Worm (Caenorhabditis elegans): Measurements from ENCODE around the gene col-166.

The col-166 gene

DNA sequence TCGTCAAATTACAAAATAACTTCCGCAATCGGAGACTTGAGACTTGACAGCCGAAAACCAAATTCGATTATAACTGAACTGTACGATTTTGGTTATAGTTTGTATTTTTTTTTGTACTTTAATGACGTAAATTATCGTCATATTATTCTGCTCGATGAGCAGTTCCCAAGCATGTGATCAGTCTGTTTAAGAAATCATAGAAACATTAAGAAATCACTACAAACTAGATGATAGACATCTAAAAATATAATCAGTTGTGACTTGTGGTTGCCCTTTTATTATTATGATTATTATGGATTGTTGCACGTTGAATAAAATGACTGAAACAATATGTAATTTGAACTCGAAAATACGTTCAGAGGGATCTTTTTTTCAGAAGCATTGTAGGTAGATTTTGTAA lies 5.5 kb upstream of the col-166 start:
- TF ChIP-seq unc-62 (GFP tag; optimal IDR thresholded peaks at IDR 0.05) (no peak), pqm-1 (tag; optimal IDR thresholded peaks at IDR 0.05) (peak; percentile 83), elt-2 (tag; optimal IDR thresholded peaks at IDR 0.05) (peak; percentile 80), nfya-1 (tag; optimal IDR thresholded peaks at IDR 0.05; ENCODE audit: insufficient read depth) (no peak), jun-1 (tag; optimal IDR thresholded peaks at IDR 0.05) (peak; percentile 27), skn-1 (tag; optimal IDR thresholded peaks at IDR 0.05) (peak; percentile 61), ztf-4 (tag; optimal IDR thresholded peaks at IDR 0.05) (no peak), nhr-12 (tag; optimal IDR thresholded peaks at IDR 0.05) (no peak), pha-4 (tag; optimal IDR thresholded peaks at IDR 0.05) (peak; percentile 27)

DNA sequence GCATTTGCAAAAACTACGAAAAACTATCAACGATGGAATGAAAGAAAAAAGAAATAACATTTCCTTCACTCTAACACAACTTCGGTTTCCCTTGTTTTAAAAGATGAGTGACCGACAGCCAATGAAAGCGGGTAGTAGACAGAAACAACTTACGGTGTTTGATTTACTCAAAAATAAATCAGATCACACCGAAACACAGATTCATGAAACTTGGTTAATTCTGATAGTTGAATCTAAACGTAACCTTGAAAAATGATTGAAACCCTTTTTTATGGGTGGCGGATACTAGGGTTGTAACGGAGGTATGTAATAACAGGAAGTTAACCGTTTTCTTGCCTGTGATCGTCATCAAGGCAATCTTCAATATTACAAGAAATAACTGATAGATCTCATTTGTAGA lies 4.5 kb upstream of the col-166 start:
- TF ChIP-seq lsy-12 (tag; optimal IDR thresholded peaks at IDR 0.05) (no peak), mml-1 (tag; optimal IDR thresholded peaks at IDR 0.05) (no peak), lin-15B (tag; optimal IDR thresholded peaks at IDR 0.05) (no peak), nhr-25 (tag; optimal IDR thresholded peaks at IDR 0.05) (peak; percentile 72), pha-4 (tag; optimal IDR thresholded peaks at IDR 0.05) (no peak), jun-1 (tag; optimal IDR thresholded peaks at IDR 0.05) (no peak), egl-5 (tag; optimal IDR thresholded peaks at IDR 0.05) (no peak), nhr-23 (tag; optimal IDR thresholded peaks at IDR 0.05) (peak; percentile 16), nhr-77 (tag; optimal IDR thresholded peaks at IDR 0.05) (no peak), fkh-2 (tag; optimal IDR thresholded peaks at IDR 0.05) (no peak), ama-1 (optimal IDR thresholded peaks at IDR 0.05) (no peak), nfya-1 (tag; optimal IDR thresholded peaks at IDR 0.05; ENCODE audit: insufficient read depth) (peak; percentile 8), nhr-11 (tag; optimal IDR thresholded peaks at IDR 0.05) (no peak), unc-39 (tag; optimal IDR thresholded peaks at IDR 0.05) (no peak), R02D3.7 (tag; optimal IDR thresholded peaks at IDR 0.05) (no peak), fos-1 (tag; optimal IDR thresholded peaks at IDR 0.05) (no peak), unc-62 (GFP tag; optimal IDR thresholded peaks at IDR 0.05) (no peak), lin-39 (tag; optimal IDR thresholded peaks at IDR 0.05) (no peak), hmg-11 (tag; optimal IDR thresholded peaks at IDR 0.05) (no peak), aly-2 (tag; optimal IDR thresholded peaks at IDR 0.05) (no peak), nhr-43 (tag; optimal IDR thresholded peaks at IDR 0.05; ENCODE audit: poor library complexity, severe bottlenecking) (no peak), elt-3 (tag; optimal IDR thresholded peaks at IDR 0.05) (no peak)

DNA sequence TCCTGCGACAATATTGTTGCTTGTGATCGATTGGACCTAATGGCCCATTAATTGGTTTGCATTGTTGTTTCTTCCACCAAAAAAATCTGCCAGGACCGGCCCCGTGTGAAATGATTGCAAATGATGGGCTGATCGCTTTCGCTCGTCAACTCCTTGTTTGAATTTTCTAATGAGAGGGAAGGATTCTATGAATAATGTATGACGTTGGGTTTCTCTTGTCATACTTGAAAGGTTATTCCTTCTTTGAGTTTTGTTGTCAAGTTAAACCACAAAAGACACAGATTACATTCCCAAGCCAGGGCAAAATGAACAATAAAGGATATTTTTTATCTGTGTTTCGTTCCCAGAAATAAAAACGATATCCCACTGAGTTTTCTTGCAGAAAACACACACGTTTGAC lies 3.1 kb upstream of the col-166 start:
- TF ChIP-seq ztf-4 (tag; optimal IDR thresholded peaks at IDR 0.05) (no peak), egl-27 (tag; optimal IDR thresholded peaks at IDR 0.05) (no peak), fkh-10 (GFP tag; optimal IDR thresholded peaks at IDR 0.05) (no peak), elt-3 (tag; optimal IDR thresholded peaks at IDR 0.05) (no peak), ama-1 (optimal IDR thresholded peaks at IDR 0.05) (no peak), ceh-9 (tag; optimal IDR thresholded peaks at IDR 0.05) (no peak), ceh-16 (tag; optimal IDR thresholded peaks at IDR 0.05) (no peak), elt-1 (tag; optimal IDR thresholded peaks at IDR 0.05) (no peak), tbx-2 (tag; optimal IDR thresholded peaks at IDR 0.05) (no peak), egl-5 (tag; optimal IDR thresholded peaks at IDR 0.05) (no peak), zag-1 (tag; optimal IDR thresholded peaks at IDR 0.05) (no peak), pqm-1 (tag; optimal IDR thresholded peaks at IDR 0.05) (no peak), unc-62 (GFP tag; optimal IDR thresholded peaks at IDR 0.05) (no peak), aly-2 (tag; optimal IDR thresholded peaks at IDR 0.05) (no peak), nhr-12 (tag; optimal IDR thresholded peaks at IDR 0.05) (no peak), nhr-76 (tag; optimal IDR thresholded peaks at IDR 0.05) (no peak)

DNA sequence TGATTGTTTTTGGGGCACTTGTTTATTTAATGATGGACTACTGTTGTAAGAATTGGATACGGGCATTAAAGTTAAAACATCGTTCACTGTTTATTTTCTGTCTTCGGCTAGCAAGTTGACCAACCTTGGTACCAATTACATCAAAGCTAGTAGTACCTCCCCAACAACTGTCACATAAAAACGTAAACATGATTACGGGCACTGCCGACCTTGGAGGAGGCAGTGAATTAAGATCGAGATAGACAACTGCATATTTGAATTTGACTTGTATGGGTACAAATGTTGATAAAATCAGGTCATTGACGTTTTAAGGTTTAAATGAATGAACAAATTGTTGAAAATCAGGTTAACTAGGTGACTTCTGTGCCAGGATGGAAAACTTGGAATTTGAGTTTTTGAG lies 2.6 kb upstream of the col-166 start:
- TF ChIP-seq nhr-25 (tag; optimal IDR thresholded peaks at IDR 0.05) (peak; percentile 93), ama-1 (optimal IDR thresholded peaks at IDR 0.05) (no peak), lin-39 (tag; optimal IDR thresholded peaks at IDR 0.05) (no peak), nhr-23 (tag; optimal IDR thresholded peaks at IDR 0.05) (peak; percentile 18), elt-1 (tag; optimal IDR thresholded peaks at IDR 0.05) (peak; percentile 53)

DNA sequence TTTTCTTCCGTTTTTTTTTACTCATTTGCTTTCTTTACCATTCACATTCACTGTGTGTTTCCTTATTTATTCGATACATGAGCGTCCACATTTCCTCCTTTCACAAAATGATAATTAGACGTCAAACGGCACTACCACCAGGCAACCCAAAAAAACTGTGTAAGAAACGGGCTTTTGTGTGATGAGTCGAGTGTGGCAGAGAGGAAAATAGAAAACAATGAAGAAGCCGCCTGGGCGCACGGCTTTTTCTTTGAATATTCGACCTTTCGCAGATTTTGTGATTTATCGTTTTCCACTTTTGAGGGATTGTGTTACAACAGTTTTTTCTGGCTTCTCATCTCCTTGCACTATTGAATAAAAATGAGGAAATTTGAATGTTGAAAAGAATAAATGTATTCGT lies 1.5 kb upstream of the col-166 start:
- TF ChIP-seq ama-1 (optimal IDR thresholded peaks at IDR 0.05) = peak; percentile 15
- peak; percentile 13 for TF ChIP-seq nfya-1 (tag; optimal IDR thresholded peaks at IDR 0.05; ENCODE audit: insufficient read depth)
- peak; percentile 68 for TF ChIP-seq nhr-25 (tag; optimal IDR thresholded peaks at IDR 0.05)
- no peak for TF ChIP-seq lin-39 (tag; optimal IDR thresholded peaks at IDR 0.05)
- no peak for TF ChIP-seq skn-1 (tag; optimal IDR thresholded peaks at IDR 0.05)
- TF ChIP-seq pha-4 (tag; optimal IDR thresholded peaks at IDR 0.05) = no peak
- no peak for TF ChIP-seq mml-1 (tag; optimal IDR thresholded peaks at IDR 0.05)
